Worm (Caenorhabditis elegans) whole organism, young adult: Measurements from ENCODE around the gene F17E5.2.

Experiments used
- B0336.3 ChIP-seq: fragments of 200-800 bp; sonication (Bioruptor generic); IDR thresholded peaks from 2 replicates; pipeline ENCODE4 v1.3.6; 2022; ENCODE audit warnings: missing genetic modification characterization, missing compliant biosample characterization
- D2030.7 ChIP-seq: fragments of 200-800 bp; sonication (Bioruptor generic); IDR thresholded peaks from 2 replicates; pipeline ENCODE4 v1.3.6; 2022; ENCODE audit warnings: missing genetic modification reagents, missing genetic modification characterization, missing compliant biosample characterization
- F22D6.2 ChIP-seq: sonication (generic microtip); optimal IDR thresholded peaks from 2 replicates; lab custom pipeline; 2016; ENCODE audit warnings: mild to moderate bottlenecking, missing genetic modification characterization, missing compliant biosample characterization
- F23B12.7 ChIP-seq: sonication (generic microtip); optimal IDR thresholded peaks from 2 replicates; lab custom pipeline; 2017; ENCODE audit warnings: missing genetic modification characterization, mild to moderate bottlenecking, missing compliant biosample characterization, antibody characterized with exemption, moderate library complexity; ENCODE audit not compliant: insufficient read depth
- F33H1.4 ChIP-seq: fragments of 200-800 bp; sonication (Bioruptor generic); IDR thresholded peaks from 2 replicates; pipeline ENCODE4 v1.3.6; 2022; ENCODE audit warnings: missing genetic modification reagents, missing genetic modification characterization, missing compliant biosample characterization
- F57A8.1 ChIP-seq: fragments of 200-800 bp; sonication (Bioruptor generic); optimal IDR thresholded peaks from 2 replicates; lab custom pipeline; 2018; ENCODE audit warnings: mild to moderate bottlenecking, missing genetic modification characterization, moderate library complexity, missing compliant biosample characterization
- Y56A3A.18 ChIP-seq: fragments of 200-800 bp; sonication (Bioruptor generic); IDR thresholded peaks from 2 replicates; pipeline ENCODE4 v1.3.6; 2022; ENCODE audit warnings: missing genetic modification reagents, missing genetic modification characterization, missing compliant biosample characterization
- Y67H2A.10 ChIP-seq: fragments of 200-800 bp; sonication (Bioruptor generic); conservative IDR thresholded peaks from 2 replicates; pipeline ENCODE4 v1.3.6; 2022; ENCODE audit warnings: missing genetic modification reagents, missing genetic modification characterization, missing compliant biosample characterization
- ZK185.1 ChIP-seq: sonication (generic microtip); optimal IDR thresholded peaks from 2 replicates; lab custom pipeline; 2016; ENCODE audit warnings: mild to moderate bottlenecking, missing genetic modification characterization, missing compliant biosample characterization; ENCODE audit not compliant: poor library complexity, severe bottlenecking
- aptf-2 ChIP-seq: fragments of 200-800 bp; sonication (Bioruptor generic); conservative IDR thresholded peaks from 2 replicates; pipeline ENCODE4 v1.3.6; 2022; ENCODE audit warnings: missing genetic modification reagents, missing genetic modification characterization, missing compliant biosample characterization
- athp-1 ChIP-seq: sonication (generic microtip); optimal IDR thresholded peaks from 2 replicates; lab custom pipeline; 2017; ENCODE audit warnings: mild to moderate bottlenecking, missing genetic modification characterization, missing compliant biosample characterization
- bed-1 ChIP-seq: fragments of 200-800 bp; sonication (Bioruptor generic); IDR thresholded peaks from 2 replicates; pipeline ENCODE4 v1.3.6; 2022; ENCODE audit warnings: missing genetic modification reagents, missing genetic modification characterization, missing compliant biosample characterization
- bed-2 ChIP-seq: fragments of 200-800 bp; sonication (Bioruptor generic); IDR thresholded peaks from 2 replicates; pipeline ENCODE4 v1.3.6; 2022; ENCODE audit warnings: missing genetic modification reagents, missing genetic modification characterization, missing compliant biosample characterization
- cebp-1 ChIP-seq, 2 experiments: fragments of 200-800 bp in 1 of 2; sonication (Bioruptor generic) in 1 of 2; sonication (generic microtip) in 1 of 2; IDR thresholded peaks in 1 of 2; optimal IDR thresholded peaks in 1 of 2; 2 replicates each; pipeline versions ENCODE4 v1.3.6 to Lab custom; 2017 to 2022; ENCODE audit warnings: missing compliant biosample characterization in 2 of 2, missing genetic modification characterization in 2 of 2, mild to moderate bottlenecking in 1 of 2, missing genetic modification reagents in 1 of 2, moderate library complexity in 1 of 2
- cebp-2 ChIP-seq: fragments of 200-800 bp; sonication (Bioruptor generic); IDR thresholded peaks from 2 replicates; pipeline ENCODE4 v1.3.6; 2022; ENCODE audit warnings: missing genetic modification characterization, missing compliant biosample characterization
- ceh-27 ChIP-seq: fragments of 200-800 bp; sonication (Bioruptor generic); optimal IDR thresholded peaks from 2 replicates; lab custom pipeline; 2018; ENCODE audit warnings: mild to moderate bottlenecking, missing genetic modification characterization, moderate library complexity, missing compliant biosample characterization
- chd-7 ChIP-seq: sonication (generic microtip); optimal IDR thresholded peaks from 2 replicates; lab custom pipeline; 2016; ENCODE audit warnings: mild to moderate bottlenecking, missing genetic modification characterization, moderate library complexity, missing compliant biosample characterization
- dox-1 ChIP-seq: fragments of 200-800 bp; sonication (Bioruptor generic); IDR thresholded peaks from 2 replicates; pipeline ENCODE4 v1.3.6; 2022; ENCODE audit warnings: missing genetic modification reagents, missing genetic modification characterization, missing compliant biosample characterization
- dpff-1 ChIP-seq: sonication (generic microtip); optimal IDR thresholded peaks from 2 replicates; lab custom pipeline; 2017; ENCODE audit warnings: mild to moderate bottlenecking, missing genetic modification characterization, missing compliant biosample characterization
- egl-18 ChIP-seq: fragments of 200-800 bp; sonication (Bioruptor generic); IDR thresholded peaks from 2 replicates; pipeline ENCODE4 v1.3.6; 2022; ENCODE audit warnings: missing genetic modification reagents, missing genetic modification characterization, missing compliant biosample characterization
- ets-4 ChIP-seq: fragments of 200-800 bp; sonication (Bioruptor generic); optimal IDR thresholded peaks from 2 replicates; lab custom pipeline; 2018; ENCODE audit warnings: mild to moderate bottlenecking, missing genetic modification characterization, missing compliant biosample characterization
- fkh-3 ChIP-seq: sonication (generic microtip); optimal IDR thresholded peaks from 2 replicates; lab custom pipeline; 2016; ENCODE audit warnings: mild to moderate bottlenecking, missing genetic modification characterization, missing compliant biosample characterization
- him-1 ChIP-seq: sonication (generic microtip); optimal IDR thresholded peaks from 2 replicates; lab custom pipeline; 2016; ENCODE audit warnings: missing genotype, missing genetic modification reagents, missing genetic modification characterization, missing compliant biosample characterization
- hlh-26 ChIP-seq: fragments of 200-800 bp; sonication (Bioruptor generic); conservative IDR thresholded peaks from 2 replicates; pipeline ENCODE4 v1.3.6; 2022; ENCODE audit warnings: missing genetic modification reagents, missing genetic modification characterization, missing compliant biosample characterization
- hmg-1.2 ChIP-seq: fragments of 200-800 bp; sonication (Bioruptor generic); IDR thresholded peaks from 2 replicates; pipeline ENCODE4 v1.3.6; 2022; ENCODE audit warnings: missing genetic modification reagents, missing genetic modification characterization, missing compliant biosample characterization
- hsf-1 ChIP-seq: fragments of 200-800 bp; sonication (Bioruptor generic); IDR thresholded peaks from 2 replicates; pipeline ENCODE4 v1.3.6; 2022; ENCODE audit warnings: missing genetic modification reagents, missing genetic modification characterization, missing compliant biosample characterization
- let-607 ChIP-seq, 2 experiments: fragments of 200-800 bp in 1 of 2; sonication (Bioruptor generic) in 1 of 2; sonication (generic microtip) in 1 of 2; optimal IDR thresholded peaks; 2 replicates each; lab custom pipeline; 2016 to 2018; ENCODE audit warnings: mild to moderate bottlenecking in 2 of 2, missing compliant biosample characterization in 2 of 2, missing genetic modification characterization in 2 of 2, moderate library complexity in 2 of 2, missing genotype in 1 of 2
- mcd-1 ChIP-seq: fragments of 200-800 bp; sonication (Bioruptor generic); IDR thresholded peaks from 2 replicates; pipeline ENCODE4 v1.3.6; 2022; ENCODE audit warnings: missing genetic modification reagents, missing genetic modification characterization, missing compliant biosample characterization
- mes-4 ChIP-seq: sonication (generic microtip); optimal IDR thresholded peaks from 2 replicates; lab custom pipeline; 2016; ENCODE audit warnings: missing genotype, missing genetic modification characterization, missing compliant biosample characterization
- mxl-1 ChIP-seq: sonication (generic microtip); optimal IDR thresholded peaks from 2 replicates; lab custom pipeline; 2016; ENCODE audit warnings: missing genetic modification characterization, missing compliant biosample characterization
- nfya-1 ChIP-seq: sonication (generic microtip); optimal IDR thresholded peaks from 2 replicates; lab custom pipeline; 2017; ENCODE audit warnings: antibody characterized with exemption, missing compliant biosample characterization, missing genetic modification characterization, borderline replicate concordance; ENCODE audit not compliant: insufficient read depth
- nfya-2 ChIP-seq: fragments of 200-800 bp; sonication (Bioruptor generic); IDR thresholded peaks from 2 replicates; pipeline ENCODE4 v1.3.6; 2022; ENCODE audit warnings: missing genetic modification reagents, missing genetic modification characterization, missing compliant biosample characterization
- nhr-179 ChIP-seq: sonication (generic microtip); optimal IDR thresholded peaks from 2 replicates; lab custom pipeline; 2016; ENCODE audit warnings: mild to moderate bottlenecking, missing genetic modification characterization, missing compliant biosample characterization
- nhr-90 ChIP-seq: sonication (generic microtip); optimal IDR thresholded peaks from 2 replicates; lab custom pipeline; 2016; ENCODE audit warnings: missing genotype, mild to moderate bottlenecking, missing genetic modification characterization, missing compliant biosample characterization
- rec-8 ChIP-seq, 2 experiments: sonication (generic microtip); optimal IDR thresholded peaks; 2 replicates each; lab custom pipeline; 2016; ENCODE audit warnings: mild to moderate bottlenecking in 2 of 2, missing genetic modification characterization in 2 of 2, missing genetic modification reagents in 2 of 2, missing genotype in 2 of 2, missing biosample characterization in 1 of 2, missing compliant biosample characterization in 1 of 2, moderate library complexity in 1 of 2
- sdz-38 ChIP-seq: sonication (generic microtip); optimal IDR thresholded peaks from 2 replicates; lab custom pipeline; 2016; ENCODE audit warnings: missing genotype, missing genetic modification characterization, missing compliant biosample characterization
- snpc-3.4 ChIP-seq: sonication (generic microtip); optimal IDR thresholded peaks from 2 replicates; lab custom pipeline; 2017; ENCODE audit warnings: missing genetic modification characterization, mild to moderate bottlenecking, missing compliant biosample characterization, antibody characterized with exemption, moderate library complexity, missing genotype, missing genetic modification reagents
- snpc-4 ChIP-seq, 5 experiments: fragments of 150-350 bp in 1 of 5; sonication (generic microtip) in 4 of 5; optimal IDR thresholded peaks; 2 replicates each; lab custom pipeline; 2014 to 2018; ENCODE audit warnings: missing genetic modification characterization in 5 of 5, missing biosample characterization in 3 of 5, antibody characterized with exemption in 2 of 5, mild to moderate bottlenecking in 2 of 5, missing compliant biosample characterization in 2 of 5, missing genotype in 2 of 5, moderate library complexity in 2 of 5, missing genetic modification reagents in 1 of 5
- somi-1 ChIP-seq: fragments of 200-800 bp; sonication (Bioruptor generic); optimal IDR thresholded peaks from 2 replicates; lab custom pipeline; 2018; ENCODE audit warnings: mild to moderate bottlenecking, missing genetic modification characterization, missing compliant biosample characterization
- tlf-1 ChIP-seq: fragments of 200-800 bp; sonication (Bioruptor generic); optimal IDR thresholded peaks from 2 replicates; lab custom pipeline; 2018; ENCODE audit warnings: mild to moderate bottlenecking, missing genetic modification characterization, missing compliant biosample characterization
- unc-130 ChIP-seq: sonication (generic microtip); optimal IDR thresholded peaks from 2 replicates; lab custom pipeline; 2016; ENCODE audit warnings: missing genetic modification reagents, missing genetic modification characterization, missing compliant biosample characterization
- unc-62 ChIP-seq: fragments of 150-350 bp; optimal IDR thresholded peaks from 2 replicates; lab custom pipeline; 2014; ENCODE audit warnings: missing biosample characterization, missing genetic modification reagents, missing genetic modification characterization
- ztf-22 ChIP-seq: fragments of 200-800 bp; sonication (Bioruptor generic); optimal IDR thresholded peaks from 2 replicates; lab custom pipeline; 2018; ENCODE audit warnings: mild to moderate bottlenecking, missing genetic modification characterization, moderate library complexity, missing compliant biosample characterization
- ztf-26 ChIP-seq: sonication (generic microtip); optimal IDR thresholded peaks from 2 replicates; lab custom pipeline; 2017; ENCODE audit warnings: missing genetic modification characterization, missing compliant biosample characterization
- ztf-28 ChIP-seq: fragments of 200-800 bp; sonication (Bioruptor generic); IDR thresholded peaks from 2 replicates; pipeline ENCODE4 v1.3.6; 2022; ENCODE audit warnings: missing genetic modification reagents, missing genetic modification characterization, missing compliant biosample characterization
- ztf-3 ChIP-seq: fragments of 200-800 bp; sonication (Bioruptor generic); optimal IDR thresholded peaks from 2 replicates; lab custom pipeline; 2018; ENCODE audit warnings: mild to moderate bottlenecking, missing genetic modification characterization, missing compliant biosample characterization

Gene F17E5.2

DNA sequence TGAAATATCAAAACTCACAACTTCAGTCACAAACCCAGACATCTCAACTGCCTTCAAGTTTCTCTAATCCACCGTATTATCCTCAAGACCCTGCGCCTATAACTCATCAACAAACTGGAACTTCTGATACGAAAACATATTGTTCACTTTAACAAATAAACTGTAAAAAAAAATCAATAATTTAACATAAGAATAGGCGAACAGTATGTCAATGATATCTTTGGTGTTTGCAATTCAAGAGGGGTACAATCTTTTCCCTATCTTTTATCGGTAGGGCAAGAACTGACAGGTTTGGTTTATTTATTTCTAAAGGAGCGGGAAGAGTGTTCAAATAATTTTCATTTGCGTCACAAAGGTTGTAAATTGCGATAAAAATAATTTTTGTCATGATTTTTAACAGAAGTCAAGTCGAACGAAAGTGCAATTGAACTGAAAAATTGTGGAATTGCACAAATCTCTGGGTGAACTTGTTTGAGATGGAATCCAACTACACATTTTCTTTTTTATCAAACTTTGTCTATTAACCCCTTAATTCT is 31.0 kb upstream of the F17E5.2 start (continued):
- no peak for TF ChIP-seq him-1 (tag; lab: Kevin White, UChicago)
- TF ChIP-seq let-607 (tag; optimal IDR thresholded peaks at IDR 0.05; lab: Kevin White, UChicago), result peak; percentile 76 to 93
- peak; percentile 81 for TF ChIP-seq hmg-1.2
- no peak for TF ChIP-seq ztf-28 (GFP tag; lab: Robert Waterston, UW)
- peak; percentile 99 for TF ChIP-seq B0336.3
- peak; percentile 99 for TF ChIP-seq ZK185.1
- TF ChIP-seq mes-4 (tag; lab: Kevin White, UChicago), result no peak
- peak; percentile 88; the same call in 1 of the 2 replicates for TF ChIP-seq egl-18 (GFP tag; lab: Robert Waterston, UW)
- TF ChIP-seq chd-7 (tag; lab: Kevin White, UChicago), result peak; percentile 89
- TF ChIP-seq D2030.7 (GFP tag; lab: Robert Waterston, UW), result no peak
- TF ChIP-seq fkh-3 (tag; lab: Kevin White, UChicago), result no peak
- peak; percentile 78 for TF ChIP-seq cebp-1 (GFP tag; IDR thresholded peaks at IDR 0.05; lab: Robert Waterston, UW)
- peak; percentile 96 for TF ChIP-seq cebp-1 (tag; optimal IDR thresholded peaks at IDR 0.05; lab: Kevin White, UChicago)
- TF ChIP-seq mxl-1 (tag; lab: Kevin White, UChicago), result no peak
- peak in 1 of 2 experiments; percentile 47 for TF ChIP-seq rec-8 (tag; optimal IDR thresholded peaks at IDR 0.05; lab: Kevin White, UChicago)
- TF ChIP-seq Y56A3A.18 (GFP tag; lab: Robert Waterston, UW), result peak; percentile 98
- TF ChIP-seq bed-1 (GFP tag; lab: Robert Waterston, UW), result no peak
- TF ChIP-seq F57A8.1 (GFP tag; lab: Kevin White, UChicago), result peak; percentile 85
- TF ChIP-seq dox-1 (GFP tag; lab: Robert Waterston, UW), result peak; percentile 96
- peak; percentile 33 for TF ChIP-seq unc-130 (GFP tag; lab: Kevin White, UChicago)
- no peak for TF ChIP-seq sdz-38 (tag; lab: Kevin White, UChicago)
- peak; percentile 97 for TF ChIP-seq F23B12.7
- TF ChIP-seq nhr-179 (tag; lab: Kevin White, UChicago), result peak; percentile 81
- no peak for TF ChIP-seq F33H1.4
- TF ChIP-seq ztf-3 (GFP tag; lab: Kevin White, UChicago), result peak; percentile 88
- TF ChIP-seq aptf-2, result no peak
- TF ChIP-seq snpc-4 (GFP tag; optimal IDR thresholded peaks at IDR 0.05; lab: Kevin White, UChicago), result peak; percentile 51
- peak; percentile 71 to 86 (median 82) for TF ChIP-seq snpc-4 (tag; optimal IDR thresholded peaks at IDR 0.05; lab: Kevin White, UChicago)
- peak; percentile 93; the same call in 1 of the 2 replicates for TF ChIP-seq cebp-2 (GFP tag; lab: Robert Waterston, UW)
- no peak for TF ChIP-seq unc-62 (GFP tag; lab: Kevin White, UChicago)
- peak; percentile 86 for TF ChIP-seq dpff-1
- TF ChIP-seq mcd-1, result peak; percentile 82
- peak; percentile 97 for TF ChIP-seq tlf-1 (GFP tag; lab: Kevin White, UChicago)
- peak; percentile 98 for TF ChIP-seq ceh-27 (GFP tag; lab: Kevin White, UChicago)
- TF ChIP-seq somi-1 (GFP tag; lab: Kevin White, UChicago), result peak; percentile 97
- peak; percentile 36 for TF ChIP-seq snpc-3.4
- TF ChIP-seq ztf-26 (tag; lab: Kevin White, UChicago), result peak; percentile 99
- no peak for TF ChIP-seq Y67H2A.10 (GFP tag; lab: Robert Waterston, UW)
- 0 out of 2 replicates have a peak, but pooled peaks have one; percentile 20 for TF ChIP-seq hsf-1 (GFP tag; lab: Robert Waterston, UW)
- peak; percentile 67 for TF ChIP-seq ztf-22 (GFP tag; lab: Kevin White, UChicago)
- no peak for TF ChIP-seq nfya-2 (GFP tag; lab: Robert Waterston, UW)
- peak; percentile 89 for TF ChIP-seq ets-4 (GFP tag; lab: Kevin White, UChicago)
- peak; percentile 91 for TF ChIP-seq nhr-90
- TF ChIP-seq F22D6.2 (tag; lab: Kevin White, UChicago), result peak; percentile 94
- TF ChIP-seq hlh-26 (GFP tag; lab: Robert Waterston, UW), result no peak
- peak; percentile 29; the same call in 1 of the 2 replicates for TF ChIP-seq bed-2
- no peak for TF ChIP-seq nfya-1 (tag; lab: Kevin White, UChicago)
- TF ChIP-seq athp-1 (tag; lab: Kevin White, UChicago), result peak; percentile 46
